Fruit fly (Drosophila melanogaster) S2 (cell line): ENCODE results near the gene Gr9a.

Experiments used
- CG8478 ChIP-seq: fragments of >200 bp; optimal IDR thresholded peaks from 2 replicates; lab custom pipeline; 2018
- CTCF ChIP-seq, 2 experiments: fragments of >200 bp; optimal IDR thresholded peaks; 2 replicates each; lab custom pipeline; 2018

The Gr9a gene

dm6 chrX:10070325-10070931 lies 9.0 kb downstream of the Gr9a start, which contains the start of gene CG15312:
Gene CG15312, minus strand, starts transcription at chrX:10070868.
- TF ChIP-seq CTCF (optimal IDR thresholded peaks at IDR 0.05; lab: Kevin White, UChicago): no peak
- no peak for TF ChIP-seq CG8478

- no peak for TF ChIP-seq CTCF (optimal IDR thresholded peaks at IDR 0.05; lab: Kevin White, UChicago)
- no peak for TF ChIP-seq CG8478
Observed at dm6 chrX:10071516-10071915, 10.1 kb downstream of the Gr9a start.

- TF ChIP-seq CTCF (optimal IDR thresholded peaks at IDR 0.05; lab: Kevin White, UChicago): no peak
- TF ChIP-seq CG8478: no peak
Observed at dm6 chrX:10082185-10082949, 20.9 kb downstream of the Gr9a start, which contains the start of gene ZAP3. Gene ZAP3, minus strand, starts transcription at chrX:10082492.

- TF ChIP-seq CG8478 (no peak), CTCF (optimal IDR thresholded peaks at IDR 0.05; lab: Kevin White, UChicago) (no peak)
Observed at dm6 chrX:10082950-10083253, 21.5 kb downstream of the Gr9a start, which contains the start of gene CG2972. Gene CG2972, plus strand, starts transcription at chrX:10083154.

dm6 chrX:10086095-10086888 lies 24.9 kb downstream of the Gr9a start, which contains the start of the genes Naxe and RhoU:
Gene Naxe, minus strand, starts transcription at chrX:10086171.
Gene RhoU, plus strand, starts transcription at chrX:10086527.
- TF ChIP-seq CTCF (optimal IDR thresholded peaks at IDR 0.05; lab: Kevin White, UChicago) (peak; percentile 8 to 48), CG8478 (no peak)

- TF ChIP-seq CTCF (optimal IDR thresholded peaks at IDR 0.05; lab: Kevin White, UChicago): no peak
- no peak for TF ChIP-seq CG8478
Observed at dm6 chrX:10088023-10088913, 26.8 kb downstream of the Gr9a start.

- TF ChIP-seq CTCF (optimal IDR thresholded peaks at IDR 0.05; lab: Kevin White, UChicago): no peak
- no peak for TF ChIP-seq CG8478
Observed at dm6 chrX:10089188-10089587, 27.8 kb downstream of the Gr9a start.

dm6 chrX:10092796-10093195 lies 31.4 kb downstream of the Gr9a start:
- TF ChIP-seq CG8478: no peak
- no peak for TF ChIP-seq CTCF (optimal IDR thresholded peaks at IDR 0.05; lab: Kevin White, UChicago)

dm6 chrX:10103569-10104083 lies 42.2 kb downstream of the Gr9a start:
- no peak for TF ChIP-seq CTCF (optimal IDR thresholded peaks at IDR 0.05; lab: Kevin White, UChicago)
- TF ChIP-seq CG8478: no peak

- no peak for TF ChIP-seq CG8478
- TF ChIP-seq CTCF (optimal IDR thresholded peaks at IDR 0.05; lab: Kevin White, UChicago): no peak
Observed at dm6 chrX:10104477-10104876, 43.0 kb downstream of the Gr9a start.

dm6 chrX:10105701-10106307 lies 44.4 kb downstream of the Gr9a start:
- TF ChIP-seq CTCF (optimal IDR thresholded peaks at IDR 0.05; lab: Kevin White, UChicago) (no peak), CG8478 (no peak)

dm6 chrX:10106562-10107147 lies 45.2 kb downstream of the Gr9a start:
- TF ChIP-seq CG8478 (no peak), CTCF (optimal IDR thresholded peaks at IDR 0.05; lab: Kevin White, UChicago) (no peak)

- TF ChIP-seq CG8478 (no peak), CTCF (optimal IDR thresholded peaks at IDR 0.05; lab: Kevin White, UChicago) (no peak)
Observed at dm6 chrX:10108286-10108685, 46.9 kb downstream of the Gr9a start.

dm6 chrX:10110898-10111297 lies 49.5 kb downstream of the Gr9a start:
- no peak for TF ChIP-seq CTCF (optimal IDR thresholded peaks at IDR 0.05; lab: Kevin White, UChicago)
- TF ChIP-seq CG8478: no peak
